Fruit fly (Drosophila melanogaster): Measurements from ENCODE around the gene tal-3A.

Gene tal-3A

dm6 chr3R:13800430-13800848 is 12.5 kb upstream of the tal-3A start (continued):
- TF ChIP-seq lbe (GFP tag; optimal IDR thresholded peaks at IDR 0.05) (peak; percentile 8), Poxn (GFP tag; IDR thresholded peaks at IDR 0.05) (peak; percentile 70), CoRest (tag; optimal IDR thresholded peaks at IDR 0.05) (peak; percentile 91), usp (GFP tag; optimal IDR thresholded peaks at IDR 0.05) (no peak), H2.0 (GFP tag; IDR thresholded peaks at IDR 0.05) (peak; percentile 91), Hmx (GFP tag; optimal IDR thresholded peaks at IDR 0.05) (peak; percentile 39), Xrp1 (GFP tag; IDR thresholded peaks at IDR 0.05) (peak; percentile 97), NfI (GFP tag; optimal IDR thresholded peaks at IDR 0.05) (peak; percentile 90), CG2129 (GFP tag; IDR thresholded peaks at IDR 0.05; ENCODE audit: partially characterized antibody) (no peak), CkIIα-i1 (GFP tag; IDR thresholded peaks at IDR 0.05) (peak; percentile 63; the same call in 1 of the 2 replicates), CG32772 (GFP tag; IDR thresholded peaks at IDR 0.05) (peak; percentile 94), CG12659 (GFP tag; optimal IDR thresholded peaks at IDR 0.05) (peak; percentile 92), CG11398 (GFP tag; optimal IDR thresholded peaks at IDR 0.05) (no peak), chm (GFP tag; IDR thresholded peaks at IDR 0.05) (peak; percentile 95), crol (GFP tag; IDR thresholded peaks at IDR 0.05) (no peak), so (GFP tag; IDR thresholded peaks at IDR 0.05) (peak; percentile 95), Asciz (GFP tag; optimal IDR thresholded peaks at IDR 0.05) (peak; percentile 83), Mes4 (GFP tag; optimal IDR thresholded peaks at IDR 0.05) (peak; percentile 16), CG3995 (GFP tag; optimal IDR thresholded peaks at IDR 0.05) (peak; percentile 16), Ravus (GFP tag; IDR thresholded peaks at IDR 0.05) (peak; percentile 72), sisA (GFP tag; IDR thresholded peaks at IDR 0.05) (peak; percentile 90), HLHmδ (GFP tag; optimal IDR thresholded peaks at IDR 0.05) (no peak), CG3065 (GFP tag; optimal IDR thresholded peaks at IDR 0.05) (peak; percentile 45), CG14710 (tag; optimal IDR thresholded peaks at IDR 0.05) (peak; percentile 80), lilli (GFP tag; optimal IDR thresholded peaks at IDR 0.05) (peak; percentile 79), Hey (tag; optimal IDR thresholded peaks at IDR 0.05) (no peak), ham (GFP tag; IDR thresholded peaks at IDR 0.05) (peak; percentile 70; the same call in 1 of the 2 replicates), Dfd (GFP tag; optimal IDR thresholded peaks at IDR 0.05) (no peak), exex (tag; optimal IDR thresholded peaks at IDR 0.05) (peak; percentile 71), Adf1 (GFP tag; IDR thresholded peaks at IDR 0.05) (peak; percentile 73), slou (GFP tag; optimal IDR thresholded peaks at IDR 0.05) (peak; percentile 76), CG2202 (tag; optimal IDR thresholded peaks at IDR 0.05) (peak; percentile 77), danr (GFP tag; IDR thresholded peaks at IDR 0.05) (peak; percentile 74), BtbVII (GFP tag; optimal IDR thresholded peaks at IDR 0.05) (peak; percentile 94), fd96Cb (tag; optimal IDR thresholded peaks at IDR 0.05) (peak; percentile 86), Ssrp (tag; optimal IDR thresholded peaks at IDR 0.05) (peak; percentile 85), Awh (GFP tag; IDR thresholded peaks at IDR 0.05) (peak; percentile 93), HmgZ (tag; optimal IDR thresholded peaks at IDR 0.05) (peak; percentile 89), CG16813 (GFP tag; IDR thresholded peaks at IDR 0.05; ENCODE audit: partially characterized antibody) (no peak; the same call in 2 of the 3 replicates), CG11723 (GFP tag; optimal IDR thresholded peaks at IDR 0.05) (peak; percentile 76), CG12391 (tag; optimal IDR thresholded peaks at IDR 0.05) (peak; percentile 93), repo (GFP tag; optimal IDR thresholded peaks at IDR 0.05) (no peak), Side (GFP tag; optimal IDR thresholded peaks at IDR 0.05) (peak; percentile 37), ssp (GFP tag; IDR thresholded peaks at IDR 0.05) (peak; percentile 87), CG8388 (GFP tag; optimal IDR thresholded peaks at IDR 0.05) (peak; percentile 80), Abd-B (GFP tag; optimal IDR thresholded peaks at IDR 0.05) (peak; percentile 73), mld (GFP tag; IDR thresholded peaks at IDR 0.05; ENCODE audit: partially characterized antibody) (no peak), CG15696 (tag; optimal IDR thresholded peaks at IDR 0.05) (peak; percentile 88), ken (GFP tag; IDR thresholded peaks at IDR 0.05) (peak; percentile 92), gsb (GFP tag; IDR thresholded peaks at IDR 0.05) (peak; percentile 86), CG18599 (GFP tag; optimal IDR thresholded peaks at IDR 0.05) (peak; percentile 98)

Measured in whole organism, embryonic.